Worm (Caenorhabditis elegans) whole organism, young adult: ENCODE results near the gene Y48G9A.11.

Source experiments
- lin-26 ChIP-seq: fragments of 200-800 bp; sonication (Bioruptor generic); IDR thresholded peaks from 2 replicates; pipeline ENCODE4 v1.3.6; 2022; ENCODE audit warnings: missing genetic modification reagents, missing genetic modification characterization, missing compliant biosample characterization
- tlf-1 ChIP-seq: fragments of 200-800 bp; sonication (Bioruptor generic); optimal IDR thresholded peaks from 2 replicates; lab custom pipeline; 2018; ENCODE audit warnings: mild to moderate bottlenecking, missing genetic modification characterization, missing compliant biosample characterization

DNA sequence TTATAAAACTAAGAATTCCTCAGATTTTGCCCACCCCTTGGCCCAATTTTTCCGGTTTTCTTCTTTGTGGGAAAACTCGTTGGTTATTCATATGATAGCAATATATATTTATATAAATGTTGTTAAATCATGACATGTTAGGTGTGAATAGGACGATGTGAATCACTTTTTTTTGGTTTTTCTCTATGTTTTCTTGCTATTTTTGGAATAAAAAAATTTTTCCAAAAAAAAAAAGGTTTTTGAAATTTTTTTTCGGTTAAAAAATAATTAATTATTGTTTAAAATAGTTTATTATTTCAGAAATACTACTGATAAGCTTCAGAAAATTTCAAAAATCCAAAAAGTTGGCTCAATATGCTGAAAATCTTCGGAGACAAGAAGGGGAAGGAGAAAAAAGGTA, 24.3 kb downstream of the Y48G9A.11 start, which contains the start of gene Y48G9A.9:
- no peak for TF ChIP-seq tlf-1 (GFP tag; lab: Kevin White, UChicago)
- TF ChIP-seq lin-26 (GFP tag; lab: Robert Waterston, UW): no peak
